Fruit fly (Drosophila melanogaster) whole organism, embryonic: ENCODE results near the gene Bet5.
A peak's percentile ranks its signal among the peaks of the same experiment; 100 is the strongest.

Source experiments
- Asciz ChIP-seq: fragments of 200-800 bp; sonication (Bioruptor generic); optimal IDR thresholded peaks from 2 replicates; lab custom pipeline; 2017; ENCODE audit warnings: missing biosample characterization, mild to moderate bottlenecking, missing genetic modification characterization, missing genetic modification reagents
- CG11247 ChIP-seq: fragments of 200-800 bp; sonication (Bioruptor generic); IDR thresholded peaks from 2 replicates; pipeline ENCODE4 v1.3.6; 2022; ENCODE audit warnings: missing biosample characterization, missing genetic modification characterization
- CG11398 ChIP-seq: fragments of 200-800 bp; sonication (Bioruptor generic); optimal IDR thresholded peaks from 2 replicates; lab custom pipeline; 2016; ENCODE audit warnings: missing biosample characterization, missing genetic modification characterization
- CG12071 ChIP-seq: fragments of 200-800 bp; sonication (Bioruptor generic); optimal IDR thresholded peaks from 3 replicates; lab custom pipeline; 2018; ENCODE audit warnings: missing biosample characterization, mild to moderate bottlenecking, missing genetic modification characterization
- CG1233 ChIP-seq: fragments of 200-800 bp; sonication (Bioruptor generic); optimal IDR thresholded peaks from 4 replicates; lab custom pipeline; 2018; ENCODE audit warnings: missing biosample characterization, mild to moderate bottlenecking, missing genetic modification characterization
- CG14050 ChIP-seq: fragments of 200-800 bp; sonication (Bioruptor generic); IDR thresholded peaks from 3 replicates; pipeline ENCODE4 v1.3.6; 2022; ENCODE audit warnings: missing biosample characterization, missing genetic modification characterization
- CG14441 ChIP-seq: fragments of 200-800 bp; sonication (Bioruptor generic); IDR thresholded peaks from 2 replicates; pipeline ENCODE4 v1.3.6; 2022; ENCODE audit warnings: missing biosample characterization, missing genetic modification characterization
- CG2678 ChIP-seq: fragments of 200-800 bp; sonication (Bioruptor generic); optimal IDR thresholded peaks from 3 replicates; lab custom pipeline; 2019; ENCODE audit warnings: missing biosample characterization, mild to moderate bottlenecking, missing genetic modification characterization, moderate library complexity
- CG6683 ChIP-seq: fragments of 200-800 bp; sonication (Bioruptor generic); optimal IDR thresholded peaks from 2 replicates; lab custom pipeline; 2017; ENCODE audit warnings: missing biosample characterization, mild to moderate bottlenecking, missing genetic modification characterization, missing genetic modification reagents
- CG6791 ChIP-seq: fragments of 200-800 bp; sonication (Bioruptor generic); IDR thresholded peaks from 3 replicates; pipeline ENCODE4 v1.3.6; 2022; ENCODE audit warnings: missing biosample characterization, missing genetic modification characterization; ENCODE audit not compliant: partially characterized antibody
- CG9727 ChIP-seq: fragments of 200-800 bp; sonication (Bioruptor generic); optimal IDR thresholded peaks from 3 replicates; lab custom pipeline; 2017; ENCODE audit warnings: missing biosample characterization, mild to moderate bottlenecking, missing genetic modification characterization
- CG9797 ChIP-seq: fragments of 200-800 bp; sonication (Bioruptor generic); optimal IDR thresholded peaks from 3 replicates; lab custom pipeline; 2018; ENCODE audit warnings: missing biosample characterization, mild to moderate bottlenecking, missing genetic modification characterization
- CG9876 ChIP-seq: fragments of 200-800 bp; sonication (Bioruptor generic); optimal IDR thresholded peaks from 2 replicates; lab custom pipeline; 2016; ENCODE audit warnings: missing biosample characterization, missing genetic modification characterization
- Dp ChIP-seq: fragments of 200-800 bp; sonication (Bioruptor generic); optimal IDR thresholded peaks from 2 replicates; lab custom pipeline; 2018; ENCODE audit warnings: missing biosample characterization, mild to moderate bottlenecking, missing genetic modification characterization, moderate library complexity
- E2f2 ChIP-seq: fragments of 200-800 bp; sonication (Bioruptor generic); IDR thresholded peaks from 2 replicates; pipeline ENCODE4 v1.3.6; 2022; ENCODE audit warnings: missing biosample characterization, missing genetic modification characterization
- Hmr ChIP-seq: fragments of 200-800 bp; sonication (Bioruptor generic); optimal IDR thresholded peaks from 3 replicates; lab custom pipeline; 2017; ENCODE audit warnings: mild to moderate bottlenecking, missing biosample characterization, missing genetic modification reagents, missing genetic modification characterization
- Hmx ChIP-seq: fragments of 200-800 bp; sonication (Bioruptor generic); optimal IDR thresholded peaks from 2 replicates; lab custom pipeline; 2016; ENCODE audit warnings: missing biosample characterization, missing genetic modification characterization
- Lhr ChIP-seq: fragments of 200-800 bp; sonication (Bioruptor generic); optimal IDR thresholded peaks from 3 replicates; lab custom pipeline; 2017; ENCODE audit warnings: mild to moderate bottlenecking, missing biosample characterization, missing genetic modification reagents, missing genetic modification characterization
- MBD-R2 ChIP-seq: fragments of 200-800 bp; sonication (Bioruptor generic); IDR thresholded peaks from 2 replicates; pipeline ENCODE4 v1.3.6; 2022; ENCODE audit warnings: missing biosample characterization, missing genetic modification characterization
- MESR4 ChIP-seq: fragments of 200-800 bp; sonication (Bioruptor generic); optimal IDR thresholded peaks from 2 replicates; lab custom pipeline; 2018; ENCODE audit warnings: missing biosample characterization, mild to moderate bottlenecking, missing genetic modification characterization, moderate library complexity
- Myb ChIP-seq: fragments of 200-800 bp; sonication (Bioruptor generic); optimal IDR thresholded peaks from 2 replicates; lab custom pipeline; 2016; ENCODE audit warnings: missing biosample characterization, missing genetic modification characterization
- NFAT ChIP-seq: fragments of 200-800 bp; sonication (Bioruptor generic); IDR thresholded peaks from 2 replicates; pipeline ENCODE4 v1.3.6; 2022; ENCODE audit warnings: missing biosample characterization, missing genetic modification characterization
- Poxn ChIP-seq: fragments of 200-800 bp; sonication (Bioruptor generic); IDR thresholded peaks from 2 replicates; pipeline ENCODE4 v1.3.6; 2022; ENCODE audit warnings: missing biosample characterization, missing genetic modification characterization
- Ravus ChIP-seq: fragments of 200-800 bp; sonication (Bioruptor generic); IDR thresholded peaks from 2 replicates; pipeline ENCODE4 v1.3.6; 2022; ENCODE audit warnings: missing biosample characterization, missing genetic modification characterization
- az2 ChIP-seq: fragments of 200-800 bp; sonication (Bioruptor generic); optimal IDR thresholded peaks from 3 replicates; lab custom pipeline; 2016; ENCODE audit warnings: missing biosample characterization, missing genetic modification characterization
- crol ChIP-seq: fragments of 200-800 bp; sonication (Bioruptor generic); IDR thresholded peaks from 2 replicates; pipeline ENCODE4 v1.3.6; 2022; ENCODE audit warnings: missing biosample characterization, missing genetic modification characterization
- crp ChIP-seq, 2 experiments: fragments of 200-800 bp; sonication (Bioruptor generic); optimal IDR thresholded peaks; 2 replicates in 1 of 2; 3 replicates in 1 of 2; lab custom pipeline; 2017; ENCODE audit warnings: missing biosample characterization in 2 of 2, missing genetic modification characterization in 2 of 2, mild to moderate bottlenecking in 1 of 2, moderate library complexity in 1 of 2
- cwo ChIP-seq: fragments of 200-800 bp; sonication (Bioruptor generic); optimal IDR thresholded peaks from 3 replicates; lab custom pipeline; 2017; ENCODE audit warnings: missing biosample characterization, missing genetic modification characterization, mild to moderate bottlenecking, moderate library complexity, missing genetic modification reagents
- da ChIP-seq: fragments of 200-800 bp; sonication (Bioruptor generic); optimal IDR thresholded peaks from 2 replicates; lab custom pipeline; 2016; ENCODE audit warnings: missing biosample characterization, missing genetic modification characterization
- gfzf ChIP-seq: fragments of 200-800 bp; sonication (Bioruptor generic); optimal IDR thresholded peaks from 2 replicates; lab custom pipeline; 2016; ENCODE audit warnings: missing biosample characterization, mild to moderate bottlenecking, missing genetic modification characterization, moderate library complexity
- gsb-n ChIP-seq: fragments of 200-800 bp; sonication (Bioruptor generic); optimal IDR thresholded peaks from 3 replicates; lab custom pipeline; 2018; ENCODE audit warnings: missing biosample characterization, mild to moderate bottlenecking, missing genetic modification characterization
- hb ChIP-seq: fragments of 200-800 bp; sonication (Bioruptor generic); IDR thresholded peaks from 3 replicates; pipeline ENCODE4 v1.3.6; 2022; ENCODE audit warnings: missing biosample characterization, missing genetic modification characterization; ENCODE audit not compliant: partially characterized antibody
- hbn ChIP-seq: fragments of 200-800 bp; sonication (Bioruptor generic); IDR thresholded peaks from 2 replicates; pipeline ENCODE4 v1.3.6; 2022; ENCODE audit warnings: missing biosample characterization, missing genetic modification characterization; ENCODE audit not compliant: partially characterized antibody
- lab ChIP-seq: fragments of 200-800 bp; sonication (Bioruptor generic); optimal IDR thresholded peaks from 3 replicates; lab custom pipeline; 2017; ENCODE audit warnings: missing biosample characterization, missing genetic modification characterization, mild to moderate bottlenecking, moderate library complexity, missing genetic modification reagents
- mam ChIP-seq: fragments of 200-800 bp; sonication (Bioruptor generic); optimal IDR thresholded peaks from 3 replicates; lab custom pipeline; 2016; ENCODE audit warnings: missing biosample characterization, missing genetic modification characterization
- nerfin-1 ChIP-seq: fragments of 200-800 bp; sonication (Bioruptor generic); optimal IDR thresholded peaks from 3 replicates; lab custom pipeline; 2019; ENCODE audit warnings: missing biosample characterization, mild to moderate bottlenecking, missing genetic modification characterization, moderate library complexity
- otp ChIP-seq: fragments of 200-800 bp; sonication (Bioruptor generic); IDR thresholded peaks from 3 replicates; pipeline ENCODE4, ENCODE4 v1.3.6; 2022; ENCODE audit warnings: missing biosample characterization, missing genetic modification characterization
- phol ChIP-seq: fragments of 200-800 bp; sonication (Bioruptor generic); optimal IDR thresholded peaks from 3 replicates; lab custom pipeline; 2018; ENCODE audit warnings: missing biosample characterization, mild to moderate bottlenecking, missing genetic modification characterization, moderate library complexity
- pzg ChIP-seq: fragments of 200-800 bp; sonication (Bioruptor generic); optimal IDR thresholded peaks from 3 replicates; lab custom pipeline; 2018; ENCODE audit warnings: missing biosample characterization, mild to moderate bottlenecking, missing genetic modification characterization, moderate library complexity
- ranshi ChIP-seq: fragments of 200-800 bp; sonication (Bioruptor generic); IDR thresholded peaks from 2 replicates; pipeline ENCODE4 v1.3.6; 2022; ENCODE audit warnings: missing biosample characterization, missing genetic modification characterization
- sens ChIP-seq: fragments of 200-800 bp; sonication (Bioruptor generic); peaks from one replicate; lab custom pipeline; 2016; ENCODE audit warnings: missing biosample characterization, missing genetic modification characterization
- sisA ChIP-seq: fragments of 200-800 bp; sonication (Bioruptor generic); IDR thresholded peaks from 2 replicates; pipeline ENCODE4 v1.3.6; 2022; ENCODE audit warnings: missing biosample characterization, missing genetic modification characterization
- stwl ChIP-seq: fragments of 200-800 bp; sonication (Bioruptor generic); optimal IDR thresholded peaks from 3 replicates; lab custom pipeline; 2018; ENCODE audit warnings: missing biosample characterization, mild to moderate bottlenecking, missing genetic modification characterization, moderate library complexity
- trem ChIP-seq: fragments of 200-800 bp; optimal IDR thresholded peaks from 3 replicates; lab custom pipeline; 2019; ENCODE audit warnings: missing biosample characterization, mild to moderate bottlenecking, missing genetic modification characterization, moderate library complexity

Gene Bet5

dm6 chr3R:30176314-30176713, 3.7 kb upstream of the Bet5 start (continued):
- TF ChIP-seq CG12071 (GFP tag; lab: Kevin White, UChicago) (no peak), CG11398 (no peak), CG2678 (tag; lab: Kevin White, UChicago) (no peak), lab (GFP tag; lab: Kevin White, UChicago) (no peak), Poxn (no peak), az2 (GFP tag; lab: Kevin White, UChicago) (no peak), CG1233 (GFP tag; lab: Kevin White, UChicago) (no peak), cwo (GFP tag; lab: Kevin White, UChicago) (no peak), nerfin-1 (tag; lab: Kevin White, UChicago) (no peak), Lhr (GFP tag; lab: Kevin White, UChicago) (no peak), CG14441 (GFP tag; lab: Robert Waterston, UW) (no peak), crol (peak; percentile 20; the same call in 1 of the 2 replicates), Asciz (GFP tag; lab: Kevin White, UChicago) (no peak), sisA (no peak), NFAT (no peak), Hmx (GFP tag; lab: Kevin White, UChicago) (no peak), mam (GFP tag; lab: Kevin White, UChicago) (no peak), gsb-n (tag; lab: Kevin White, UChicago) (no peak), CG6791 (GFP tag; lab: Robert Waterston, UW) (peak; percentile 36; the same call in 1 of the 3 replicates), CG11247 (GFP tag; lab: Robert Waterston, UW) (no peak), da (GFP tag; lab: Kevin White, UChicago) (no peak), CG9727 (GFP tag; lab: Kevin White, UChicago) (no peak), otp (GFP tag; lab: Robert Waterston, UW) (no peak)

- TF ChIP-seq ranshi = no peak
- TF ChIP-seq gfzf = peak; percentile 47
- TF ChIP-seq hbn = 0 out of 2 replicates have a peak, but pooled peaks have one; percentile 27
- peak; percentile 44 for TF ChIP-seq sens (GFP tag; lab: Kevin White, UChicago)
- peak; percentile 80 for TF ChIP-seq Dp
- no peak for TF ChIP-seq Ravus (GFP tag; lab: Robert Waterston, UW)
- no peak for TF ChIP-seq CG9876 (GFP tag; lab: Kevin White, UChicago)
- no peak for TF ChIP-seq CG14050 (GFP tag; lab: Robert Waterston, UW)
- peak; percentile 36 to 89 for TF ChIP-seq crp (GFP tag; optimal IDR thresholded peaks at IDR 0.05; lab: Kevin White, UChicago)
- TF ChIP-seq phol = no peak
- TF ChIP-seq Myb (GFP tag; lab: Kevin White, UChicago) = peak; percentile 47
- no peak for TF ChIP-seq CG6683
- TF ChIP-seq MBD-R2 = peak; percentile 64
- TF ChIP-seq hb (GFP tag; lab: Robert Waterston, UW) = no peak
- TF ChIP-seq trem (tag; lab: Kevin White, UChicago) = peak; percentile 94
- TF ChIP-seq otp (GFP tag; lab: Robert Waterston, UW) = no peak
- peak; percentile 7 for TF ChIP-seq MESR4
- TF ChIP-seq E2f2 (GFP tag; lab: Robert Waterston, UW) = peak; percentile 89
- TF ChIP-seq CG9797 = peak; percentile 50
- peak; percentile 30 for TF ChIP-seq stwl (tag; lab: Kevin White, UChicago)
- no peak for TF ChIP-seq Hmr (GFP tag; lab: Kevin White, UChicago)
- peak; percentile 37 for TF ChIP-seq pzg (GFP tag; lab: Kevin White, UChicago)
These were observed 2.5 kb upstream of the Bet5 start, which contains the start of the genes CG1983 and CG15530 for dm6 chr3R:30177494-30177893. Gene CG1983, minus strand, starts transcription at chr3R:30177700. Gene CG15530, plus strand, starts transcription at chr3R:30177877.
